Worm (Caenorhabditis elegans) whole organism, young adult: ENCODE results near the gene nspg-12.

Source experiments
- B0035.1 ChIP-seq: sonication (generic microtip); optimal IDR thresholded peaks from 2 replicates; lab custom pipeline; 2016; ENCODE audit warnings: missing genetic modification characterization, mild to moderate bottlenecking, missing compliant biosample characterization, missing genotype, missing genetic modification reagents
- Y79H2A.3 ChIP-seq: fragments of 200-800 bp; sonication (Bioruptor generic); conservative IDR thresholded peaks from 2 replicates; pipeline ENCODE4 v1.3.6; 2022; ENCODE audit warnings: missing genetic modification reagents, missing genetic modification characterization, missing compliant biosample characterization
- ama-1 ChIP-seq, 3 experiments: fragments of 150-350 bp in 1 of 3; sonication (generic microtip) in 2 of 3; optimal IDR thresholded peaks; 2 replicates each; lab custom pipeline; 2014 to 2018; ENCODE audit warnings: missing biosample characterization in 2 of 3, missing genetic modification characterization in 2 of 3, missing genetic modification reagents in 2 of 3
- dox-1 ChIP-seq: fragments of 200-800 bp; sonication (Bioruptor generic); IDR thresholded peaks from 2 replicates; pipeline ENCODE4 v1.3.6; 2022; ENCODE audit warnings: missing genetic modification reagents, missing genetic modification characterization, missing compliant biosample characterization
- dpff-1 ChIP-seq: sonication (generic microtip); optimal IDR thresholded peaks from 2 replicates; lab custom pipeline; 2017; ENCODE audit warnings: mild to moderate bottlenecking, missing genetic modification characterization, missing compliant biosample characterization
- ets-4 ChIP-seq: fragments of 200-800 bp; sonication (Bioruptor generic); optimal IDR thresholded peaks from 2 replicates; lab custom pipeline; 2018; ENCODE audit warnings: mild to moderate bottlenecking, missing genetic modification characterization, missing compliant biosample characterization
- fkh-3 ChIP-seq: sonication (generic microtip); optimal IDR thresholded peaks from 2 replicates; lab custom pipeline; 2016; ENCODE audit warnings: mild to moderate bottlenecking, missing genetic modification characterization, missing compliant biosample characterization
- him-1 ChIP-seq: sonication (generic microtip); optimal IDR thresholded peaks from 2 replicates; lab custom pipeline; 2016; ENCODE audit warnings: missing genotype, missing genetic modification reagents, missing genetic modification characterization, missing compliant biosample characterization
- lin-35 ChIP-seq, 3 experiments: fragments of 150-350 bp in 2 of 3; sonication (generic microtip) in 1 of 3; optimal IDR thresholded peaks; 2 replicates each; lab custom pipeline; 2014 to 2018; ENCODE audit warnings: missing biosample characterization in 3 of 3, missing genetic modification characterization in 3 of 3, missing genetic modification reagents in 3 of 3
- mcd-1 ChIP-seq: fragments of 200-800 bp; sonication (Bioruptor generic); IDR thresholded peaks from 2 replicates; pipeline ENCODE4 v1.3.6; 2022; ENCODE audit warnings: missing genetic modification reagents, missing genetic modification characterization, missing compliant biosample characterization
- nfya-1 ChIP-seq: sonication (generic microtip); optimal IDR thresholded peaks from 2 replicates; lab custom pipeline; 2017; ENCODE audit warnings: antibody characterized with exemption, missing compliant biosample characterization, missing genetic modification characterization, borderline replicate concordance; ENCODE audit not compliant: insufficient read depth
- nhr-90 ChIP-seq: sonication (generic microtip); optimal IDR thresholded peaks from 2 replicates; lab custom pipeline; 2016; ENCODE audit warnings: missing genotype, mild to moderate bottlenecking, missing genetic modification characterization, missing compliant biosample characterization
- snpc-4 ChIP-seq, 5 experiments: fragments of 150-350 bp in 1 of 5; sonication (generic microtip) in 4 of 5; optimal IDR thresholded peaks; 2 replicates each; lab custom pipeline; 2014 to 2018; ENCODE audit warnings: missing genetic modification characterization in 5 of 5, missing biosample characterization in 3 of 5, antibody characterized with exemption in 2 of 5, mild to moderate bottlenecking in 2 of 5, missing compliant biosample characterization in 2 of 5, missing genotype in 2 of 5, moderate library complexity in 2 of 5, missing genetic modification reagents in 1 of 5
- zim-3 ChIP-seq: sonication (generic microtip); optimal IDR thresholded peaks from 2 replicates; lab custom pipeline; 2017; ENCODE audit warnings: mild to moderate bottlenecking, missing genetic modification characterization, moderate library complexity, missing compliant biosample characterization

DNA sequence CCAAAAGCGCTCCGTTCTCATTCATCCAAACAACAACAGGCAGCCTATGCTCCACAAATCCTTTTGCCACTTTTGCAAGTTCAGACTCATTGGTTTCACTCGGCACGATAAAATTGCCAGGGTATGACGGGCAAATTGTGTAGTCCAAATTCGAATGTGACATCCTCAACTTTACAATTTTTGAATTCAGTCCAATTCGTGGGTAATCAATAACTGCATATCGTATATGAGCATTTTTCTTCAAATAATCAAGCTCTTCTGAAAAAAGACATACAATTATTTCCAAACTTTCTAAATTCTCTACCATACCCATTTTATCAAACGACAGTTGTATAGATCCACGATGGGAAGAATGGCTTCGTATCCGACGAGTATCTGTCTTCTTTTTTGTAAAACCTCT lies 18.9 kb upstream of the nspg-12 start:
- TF ChIP-seq Y79H2A.3 (no peak), dpff-1 (no peak), ets-4 (GFP tag; lab: Kevin White, UChicago) (no peak), nfya-1 (tag; lab: Kevin White, UChicago) (no peak), nhr-90 (tag; lab: Kevin White, UChicago) (no peak), ama-1 (optimal IDR thresholded peaks at IDR 0.05; lab: Kevin White, UChicago) (no peak), ama-1 (GFP tag; optimal IDR thresholded peaks at IDR 0.05; lab: Kevin White, UChicago) (no peak), snpc-4 (GFP tag; optimal IDR thresholded peaks at IDR 0.05; lab: Kevin White, UChicago) (no peak), snpc-4 (tag; optimal IDR thresholded peaks at IDR 0.05; lab: Kevin White, UChicago) (no peak), dox-1 (no peak), lin-35 (GFP tag; optimal IDR thresholded peaks at IDR 0.05; lab: Kevin White, UChicago) (no peak), mcd-1 (no peak), B0035.1 (tag; lab: Kevin White, UChicago) (no peak), him-1 (tag; lab: Kevin White, UChicago) (no peak), fkh-3 (tag; lab: Kevin White, UChicago) (no peak), zim-3 (tag; lab: Kevin White, UChicago) (no peak)
